Worm (Caenorhabditis elegans) whole organism, L4/young adult: ENCODE results near the gene rnp-9.

ENCODE experiments used
- dao-5 ChIP-seq: sonication (generic microtip); optimal IDR thresholded peaks from 2 replicates; lab custom pipeline; 2016; ENCODE audit warnings: missing genotype, missing genetic modification characterization, moderate library complexity, missing compliant biosample characterization
- him-1 ChIP-seq: sonication (generic microtip); optimal IDR thresholded peaks from 2 replicates; lab custom pipeline; 2016; ENCODE audit warnings: missing genotype, missing genetic modification reagents, missing genetic modification characterization, missing compliant biosample characterization

DNA sequence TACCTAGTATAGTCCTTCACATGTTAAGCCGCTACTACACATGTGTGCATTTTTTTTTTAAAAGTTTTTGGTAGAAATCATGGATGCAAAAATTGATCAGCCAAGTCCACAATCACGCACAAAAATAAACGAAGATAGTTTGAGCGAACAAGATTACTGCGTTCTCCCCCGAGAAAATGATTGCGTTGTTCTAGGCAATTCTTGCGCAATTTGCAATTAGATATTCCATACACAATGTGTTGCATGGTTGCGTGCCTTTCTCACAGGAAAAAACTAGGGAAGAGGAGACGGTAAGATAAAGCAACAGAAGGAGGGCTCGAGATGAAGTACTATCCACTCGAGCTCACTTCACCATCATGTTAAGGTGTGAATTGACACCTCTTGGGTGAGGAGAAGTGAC, 38.9 kb downstream of the rnp-9 start:
- no peak for TF ChIP-seq him-1
- TF ChIP-seq dao-5 (tag; lab: Kevin White, UChicago): no peak
